Fruit fly (Drosophila melanogaster) whole organism, embryonic: ENCODE results near the gene prg.

Experiments
- CG10147 ChIP-seq: fragments of 200-800 bp; sonication (Bioruptor generic); optimal IDR thresholded peaks from 2 replicates; lab custom pipeline; 2019; ENCODE audit warnings: missing biosample characterization, mild to moderate bottlenecking, missing genetic modification characterization, moderate library complexity
- CG10267 ChIP-seq: fragments of 200-800 bp; sonication (Bioruptor generic); optimal IDR thresholded peaks from 2 replicates; lab custom pipeline; 2018; ENCODE audit warnings: missing biosample characterization, mild to moderate bottlenecking, missing genetic modification characterization, moderate library complexity
- CG13123 ChIP-seq: fragments of 200-800 bp; sonication (Bioruptor generic); optimal IDR thresholded peaks from 2 replicates; lab custom pipeline; 2016; ENCODE audit warnings: missing biosample characterization, missing genetic modification characterization
- CG13624 ChIP-seq: fragments of 200-800 bp; sonication (Bioruptor generic); optimal IDR thresholded peaks from 2 replicates; lab custom pipeline; 2016; ENCODE audit warnings: missing biosample characterization, missing genetic modification characterization
- CG14667 ChIP-seq: fragments of 200-800 bp; sonication (Bioruptor generic); IDR thresholded peaks from 2 replicates; pipeline ENCODE4 v1.3.6; 2022; ENCODE audit warnings: missing biosample characterization, missing genetic modification characterization
- CG15696 ChIP-seq: fragments of 200-800 bp; sonication (Bioruptor generic); optimal IDR thresholded peaks from 2 replicates; lab custom pipeline; 2019; ENCODE audit warnings: missing biosample characterization, mild to moderate bottlenecking, missing genetic modification characterization, moderate library complexity
- CG2199 ChIP-seq: fragments of 200-800 bp; sonication (Bioruptor generic); IDR thresholded peaks from 3 replicates; pipeline ENCODE4 v1.3.6; 2022; ENCODE audit warnings: missing biosample characterization, missing genetic modification characterization
- CG30020 ChIP-seq: fragments of 200-800 bp; optimal IDR thresholded peaks from 2 replicates; lab custom pipeline; 2019; ENCODE audit warnings: missing biosample characterization, mild to moderate bottlenecking, missing genetic modification characterization, moderate library complexity
- CG31388 ChIP-seq: fragments of 200-800 bp; sonication (Bioruptor generic); optimal IDR thresholded peaks from 2 replicates; lab custom pipeline; 2016; ENCODE audit warnings: missing biosample characterization, missing genetic modification characterization
- CG3163 ChIP-seq: fragments of 200-800 bp; sonication (Bioruptor generic); optimal IDR thresholded peaks from 3 replicates; lab custom pipeline; 2016; ENCODE audit warnings: missing biosample characterization, missing genetic modification characterization
- CG34224 ChIP-seq: fragments of 200-800 bp; sonication (Bioruptor generic); IDR thresholded peaks from 3 replicates; pipeline ENCODE4 v1.3.6; 2022; ENCODE audit warnings: missing biosample characterization, missing genetic modification characterization; ENCODE audit not compliant: partially characterized antibody
- CG3726 ChIP-seq: fragments of 200-800 bp; sonication (Bioruptor generic); IDR thresholded peaks from 3 replicates; pipeline ENCODE4, ENCODE4 v1.3.6; 2022; ENCODE audit warnings: missing biosample characterization, missing genetic modification characterization
- CG4854 ChIP-seq: fragments of 200-800 bp; sonication (Bioruptor generic); optimal IDR thresholded peaks from 2 replicates; lab custom pipeline; 2016; ENCODE audit warnings: missing biosample characterization, missing genetic modification characterization, inconsistent platforms
- CG6854 ChIP-seq: fragments of 200-800 bp; sonication (Bioruptor generic); optimal IDR thresholded peaks from 3 replicates; lab custom pipeline; 2017; ENCODE audit warnings: missing biosample characterization, mild to moderate bottlenecking, missing genetic modification characterization
- Dip3 ChIP-seq: fragments of 200-800 bp; sonication (Bioruptor generic); optimal IDR thresholded peaks from 3 replicates; lab custom pipeline; 2016; ENCODE audit warnings: missing biosample characterization, missing genetic modification characterization
- Ets65A ChIP-seq: fragments of 200-800 bp; sonication (Bioruptor generic); peaks from one replicate; lab custom pipeline; 2016; ENCODE audit warnings: missing biosample characterization, missing genetic modification characterization
- Hand ChIP-seq: fragments of 200-800 bp; sonication (Bioruptor generic); optimal IDR thresholded peaks from 2 replicates; lab custom pipeline; 2017; ENCODE audit warnings: mild to moderate bottlenecking, missing biosample characterization, missing genetic modification reagents, missing genetic modification characterization
- Jarid2 ChIP-seq: fragments of 200-800 bp; sonication (Bioruptor generic); optimal IDR thresholded peaks from 3 replicates; lab custom pipeline; 2017; ENCODE audit warnings: mild to moderate bottlenecking, missing biosample characterization, missing genetic modification reagents, missing genetic modification characterization
- Med ChIP-seq: fragments of 200-800 bp; sonication (Bioruptor generic); peaks from one replicate; lab custom pipeline; 2016; ENCODE audit warnings: missing biosample characterization, missing genetic modification characterization, mild to moderate bottlenecking, inconsistent platforms, moderate library complexity
- NFAT ChIP-seq: fragments of 200-800 bp; sonication (Bioruptor generic); IDR thresholded peaks from 2 replicates; pipeline ENCODE4 v1.3.6; 2022; ENCODE audit warnings: missing biosample characterization, missing genetic modification characterization
- Opbp ChIP-seq: fragments of 200-800 bp; sonication (Bioruptor generic); IDR thresholded peaks from 3 replicates; pipeline ENCODE4 v1.3.6; 2022; ENCODE audit warnings: missing biosample characterization, missing genetic modification characterization; ENCODE audit not compliant: partially characterized antibody
- Ptx1 ChIP-seq: fragments of 200-800 bp; sonication (Bioruptor generic); IDR thresholded peaks from 2 replicates; pipeline ENCODE4 v1.3.6; 2022; ENCODE audit warnings: missing biosample characterization, missing genetic modification characterization
- Trl ChIP-seq, 3 experiments: fragments of >200 bp in 2 of 3; fragments of 200-800 bp in 1 of 3; sonication (Bioruptor generic) in 1 of 3; optimal IDR thresholded peaks; 2 replicates in 1 of 3; 3 replicates in 2 of 3; lab custom pipeline; 2016 to 2017; ENCODE audit warnings: missing biosample characterization in 1 of 3, missing genetic modification characterization in 1 of 3
- ara ChIP-seq: fragments of 200-800 bp; sonication (Bioruptor generic); IDR thresholded peaks from 2 replicates; pipeline ENCODE4 v1.3.6; 2022; ENCODE audit warnings: missing biosample characterization, missing genetic modification characterization
- bsh ChIP-seq, 2 experiments: fragments of 200-800 bp; sonication (Bioruptor generic); optimal IDR thresholded peaks; 2 replicates each; lab custom pipeline; 2017 to 2018; ENCODE audit warnings: mild to moderate bottlenecking in 2 of 2, missing biosample characterization in 2 of 2, missing genetic modification characterization in 2 of 2, moderate library complexity in 1 of 2
- cato ChIP-seq: fragments of 200-800 bp; sonication (Bioruptor generic); optimal IDR thresholded peaks from 2 replicates; lab custom pipeline; 2016; ENCODE audit warnings: missing biosample characterization, missing genetic modification characterization, borderline replicate concordance
- caup ChIP-seq: fragments of 200-800 bp; sonication (Bioruptor generic); optimal IDR thresholded peaks from 3 replicates; lab custom pipeline; 2017; ENCODE audit warnings: missing biosample characterization, mild to moderate bottlenecking, missing genetic modification characterization, moderate library complexity; ENCODE audit not compliant: severe bottlenecking
- chif ChIP-seq, 2 experiments: fragments of 200-800 bp; sonication (Bioruptor generic); optimal IDR thresholded peaks; 3 replicates each; lab custom pipeline; 2016; ENCODE audit warnings: missing biosample characterization in 2 of 2, missing genetic modification characterization in 2 of 2
- dmrt11E ChIP-seq: fragments of 200-800 bp; sonication (Bioruptor generic); optimal IDR thresholded peaks from 3 replicates; lab custom pipeline; 2018; ENCODE audit warnings: missing biosample characterization, mild to moderate bottlenecking, missing genetic modification characterization, moderate library complexity
- dpn ChIP-seq, 2 experiments: fragments of 200-800 bp; sonication (Bioruptor generic); optimal IDR thresholded peaks; 3 replicates each; lab custom pipeline; 2016; ENCODE audit warnings: missing biosample characterization in 2 of 2, missing genetic modification characterization in 2 of 2
- ewg ChIP-seq: fragments of 200-800 bp; sonication (Bioruptor generic); optimal IDR thresholded peaks from 3 replicates; lab custom pipeline; 2017; ENCODE audit warnings: mild to moderate bottlenecking, missing biosample characterization, missing genetic modification reagents, missing genetic modification characterization
- fu2 ChIP-seq: fragments of 200-800 bp; sonication (Bioruptor generic); optimal IDR thresholded peaks from 2 replicates; lab custom pipeline; 2016; ENCODE audit warnings: missing biosample characterization, missing genetic modification characterization
- hth ChIP-seq: fragments of >200 bp; optimal IDR thresholded peaks from 2 replicates; lab custom pipeline; 2017; ENCODE audit warnings: inconsistent platforms
- inv ChIP-seq: fragments of 200-800 bp; sonication (Bioruptor generic); IDR thresholded peaks from 2 replicates; pipeline ENCODE4 v1.3.6; 2022; ENCODE audit warnings: missing biosample characterization, missing genetic modification characterization; ENCODE audit not compliant: partially characterized antibody
- mld ChIP-seq: fragments of 200-800 bp; sonication (Bioruptor generic); IDR thresholded peaks from 3 replicates; pipeline ENCODE4 v1.3.6; 2022; ENCODE audit warnings: missing biosample characterization, missing genetic modification characterization; ENCODE audit not compliant: partially characterized antibody
- nmo ChIP-seq: fragments of 200-800 bp; sonication (Bioruptor generic); optimal IDR thresholded peaks from 2 replicates; lab custom pipeline; 2018; ENCODE audit warnings: missing biosample characterization, mild to moderate bottlenecking, missing genetic modification characterization, moderate library complexity
- nom ChIP-seq: fragments of 200-800 bp; sonication (Bioruptor generic); optimal IDR thresholded peaks from 2 replicates; lab custom pipeline; 2017; ENCODE audit warnings: missing biosample characterization, missing genetic modification characterization, mild to moderate bottlenecking, moderate library complexity, missing genetic modification reagents
- sisA ChIP-seq: fragments of 200-800 bp; sonication (Bioruptor generic); IDR thresholded peaks from 2 replicates; pipeline ENCODE4 v1.3.6; 2022; ENCODE audit warnings: missing biosample characterization, missing genetic modification characterization
- slp2 ChIP-seq: fragments of 200-800 bp; sonication (Bioruptor generic); optimal IDR thresholded peaks from 2 replicates; lab custom pipeline; 2016; ENCODE audit warnings: missing biosample characterization, missing genetic modification characterization
- so ChIP-seq: fragments of 200-800 bp; sonication (Bioruptor generic); IDR thresholded peaks from 3 replicates; pipeline ENCODE4 v1.3.6; 2022; ENCODE audit warnings: missing biosample characterization, missing genetic modification characterization
- sob ChIP-seq: fragments of 200-800 bp; sonication (Bioruptor generic); IDR thresholded peaks from 2 replicates; pipeline ENCODE4 v1.3.6; 2022; ENCODE audit warnings: missing biosample characterization, missing genetic modification characterization
- stwl ChIP-seq: fragments of 200-800 bp; sonication (Bioruptor generic); optimal IDR thresholded peaks from 3 replicates; lab custom pipeline; 2018; ENCODE audit warnings: missing biosample characterization, mild to moderate bottlenecking, missing genetic modification characterization, moderate library complexity
- wor ChIP-seq: fragments of 200-800 bp; sonication (Bioruptor generic); IDR thresholded peaks from 2 replicates; pipeline ENCODE4 v1.3.6; 2022; ENCODE audit warnings: missing biosample characterization, missing genetic modification characterization
- zen2 ChIP-seq: fragments of 200-800 bp; sonication (Bioruptor generic); IDR thresholded peaks from 3 replicates; pipeline ENCODE4 v1.3.6; 2022; ENCODE audit warnings: missing biosample characterization, missing genetic modification characterization; ENCODE audit not compliant: partially characterized antibody
- zf30C ChIP-seq: fragments of 200-800 bp; sonication (Bioruptor generic); optimal IDR thresholded peaks from 3 replicates; lab custom pipeline; 2018; ENCODE audit warnings: missing biosample characterization, mild to moderate bottlenecking, missing genetic modification characterization

prg gene

dm6 chr2L:8426801-8427200 lies 37.5 kb upstream of the prg start:
- no peak for TF ChIP-seq CG31388 (GFP tag; lab: Kevin White, UChicago)
- peak; percentile 63 for TF ChIP-seq Med (GFP tag; lab: Kevin White, UChicago)

DNA sequence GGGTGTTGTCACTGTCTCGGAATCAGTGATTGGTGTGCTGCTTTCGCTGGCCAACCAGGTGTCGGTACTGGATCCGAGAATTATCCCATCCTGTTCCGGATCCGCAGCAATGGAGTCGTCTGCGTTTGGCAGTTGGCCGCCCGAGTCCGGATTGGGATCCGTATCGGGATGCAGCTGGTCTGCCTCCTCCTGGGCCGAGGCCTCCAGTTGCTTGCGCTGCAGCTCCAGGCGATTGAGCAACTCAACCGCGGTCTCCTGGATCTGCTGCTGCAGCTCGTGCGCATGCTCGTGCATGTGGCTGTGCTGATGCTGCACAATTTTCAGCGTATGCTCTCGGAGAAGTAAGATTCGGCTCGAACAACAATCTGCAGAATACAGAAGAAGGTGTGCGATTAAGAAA lies 32.2 kb upstream of the prg start:
- 0 out of 2 replicates have a peak, but pooled peaks have one; percentile 15 for TF ChIP-seq ara (GFP tag; lab: Robert Waterston, UW)
- 0 out of 3 replicates have a peak, but pooled peaks have one; percentile 11 for TF ChIP-seq so (GFP tag; lab: Robert Waterston, UW)
- TF ChIP-seq ewg (GFP tag; lab: Kevin White, UChicago): peak; percentile 16
- TF ChIP-seq CG15696 (tag; lab: Kevin White, UChicago): no peak
- 0 out of 2 replicates have a peak, but pooled peaks have one; percentile 19 for TF ChIP-seq sisA
- 0 out of 3 replicates have a peak, but pooled peaks have one; percentile 25 for TF ChIP-seq CG3726 (GFP tag; lab: Robert Waterston, UW)
- no peak for TF ChIP-seq dmrt11E (tag; lab: Kevin White, UChicago)
- no peak for TF ChIP-seq inv (GFP tag; lab: Robert Waterston, UW)
- TF ChIP-seq caup (GFP tag; lab: Kevin White, UChicago): no peak
- TF ChIP-seq sob (GFP tag; lab: Robert Waterston, UW): 0 out of 2 replicates have a peak, but pooled peaks have one; percentile 12
- peak; percentile 91 for TF ChIP-seq Ets65A
- no peak for TF ChIP-seq Ptx1 (GFP tag; lab: Robert Waterston, UW)
- TF ChIP-seq, all 482 proteins: peak for 7

DNA sequence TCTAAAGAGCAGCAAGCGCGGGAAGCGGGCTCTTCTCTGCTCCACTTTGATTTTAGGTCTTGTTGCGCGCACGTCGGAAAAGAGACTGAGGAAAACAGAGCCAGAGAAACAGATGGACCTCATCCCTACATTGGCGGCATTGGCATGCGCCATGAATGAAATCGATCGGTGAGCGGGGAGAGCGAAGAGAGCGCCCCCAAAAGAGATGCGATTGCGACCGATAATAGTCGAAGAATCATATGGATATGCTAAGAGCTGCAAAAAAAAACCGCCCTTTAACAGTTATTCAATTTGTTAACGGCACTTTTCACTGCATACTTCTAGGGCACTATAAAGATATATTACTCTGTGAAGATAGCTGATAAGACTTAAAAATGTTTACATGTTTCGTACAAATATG lies 30.8 kb upstream of the prg start, which contains the start of gene grk:
Gene grk, minus strand, starts transcription at position 87 of the 400 bp plus-strand sequence.
- TF ChIP-seq CG30020 (tag; lab: Kevin White, UChicago): no peak
- peak; percentile 55 to 60 for TF ChIP-seq Trl (optimal IDR thresholded peaks at IDR 0.05; lab: Kevin White, UChicago)
- TF ChIP-seq Trl (GFP tag; optimal IDR thresholded peaks at IDR 0.05; lab: Kevin White, UChicago): no peak
- TF ChIP-seq CG13123 (GFP tag; lab: Kevin White, UChicago): no peak
- TF ChIP-seq NFAT (GFP tag; lab: Robert Waterston, UW): 0 out of 2 replicates have a peak, but pooled peaks have one; percentile 28
- no peak for TF ChIP-seq bsh (GFP tag; optimal IDR thresholded peaks at IDR 0.05; lab: Kevin White, UChicago)
- TF ChIP-seq cato (GFP tag; lab: Kevin White, UChicago): no peak
- no peak for TF ChIP-seq chif (GFP tag; optimal IDR thresholded peaks at IDR 0.05; lab: Kevin White, UChicago)
- TF ChIP-seq CG6854 (GFP tag; lab: Kevin White, UChicago): no peak
- TF ChIP-seq wor: no peak
- no peak for TF ChIP-seq inv (GFP tag; lab: Robert Waterston, UW)
- TF ChIP-seq nmo (GFP tag; lab: Kevin White, UChicago): no peak
- TF ChIP-seq CG14667 (GFP tag; lab: Robert Waterston, UW): no peak
- no peak for TF ChIP-seq Jarid2
- no peak for TF ChIP-seq zen2 (GFP tag; lab: Robert Waterston, UW)
- no peak for TF ChIP-seq slp2 (GFP tag; lab: Kevin White, UChicago)
- peak; percentile 34; the same call in 1 of the 3 replicates for TF ChIP-seq CG34224 (GFP tag; lab: Robert Waterston, UW)
- 0 out of 3 replicates have a peak, but pooled peaks have one; percentile 45 for TF ChIP-seq Opbp (GFP tag; lab: Robert Waterston, UW)
- peak; percentile 16 for TF ChIP-seq nom
- TF ChIP-seq CG13624 (GFP tag; lab: Kevin White, UChicago): no peak
- TF ChIP-seq fu2: no peak
- no peak for TF ChIP-seq dpn (GFP tag; optimal IDR thresholded peaks at IDR 0.05; lab: Kevin White, UChicago)
- TF ChIP-seq CG4854: no peak
- TF ChIP-seq stwl (tag; lab: Kevin White, UChicago): no peak
- TF ChIP-seq CG10267 (tag; lab: Kevin White, UChicago): no peak
- no peak for TF ChIP-seq Dip3 (GFP tag; lab: Kevin White, UChicago)
- TF ChIP-seq Hand: no peak
- TF ChIP-seq CG10147 (GFP tag; lab: Kevin White, UChicago): no peak
- no peak for TF ChIP-seq zf30C
- TF ChIP-seq CG3163 (GFP tag; lab: Kevin White, UChicago): peak; percentile 75
- peak; percentile 78; the same call in 2 of the 3 replicates for TF ChIP-seq CG2199 (GFP tag; lab: Robert Waterston, UW)
- no peak for TF ChIP-seq mld (GFP tag; lab: Robert Waterston, UW)
- no peak for TF ChIP-seq hth
- TF ChIP-seq, all 482 proteins: peak for 7
